Fruit fly (Drosophila melanogaster): ENCODE measurements around the gene eIF2D.
A peak's percentile ranks its signal among the peaks of the same experiment; 100 is the strongest.

Gene eIF2D

dm6 chr3R:29130902-29131621 lies 20.5 kb downstream of the eIF2D start, which contains the start of the genes dgt6 and Vha100-1:
dgt6 (minus strand) TSS chr3R:29130972.
Vha100-1 (plus strand) TSS chr3R:29131193.
- TF ChIP-seq CG14655 (GFP tag; optimal IDR thresholded peaks at IDR 0.05) (no peak), Pif1A (GFP tag; optimal IDR thresholded peaks at IDR 0.05) (no peak), CG4496 (GFP tag; IDR thresholded peaks at IDR 0.05) (no peak), CG17806 (tag; optimal IDR thresholded peaks at IDR 0.05) (no peak), EcR (GFP tag; optimal IDR thresholded peaks at IDR 0.05) (no peak)

- TF ChIP-seq Pif1A (GFP tag; optimal IDR thresholded peaks at IDR 0.05): peak; percentile 77
- TF ChIP-seq D1 (tag; optimal IDR thresholded peaks at IDR 0.05): no peak
- TF ChIP-seq CG12605 (GFP tag; IDR thresholded peaks at IDR 0.05): peak; percentile 63
- peak; percentile 72 for TF ChIP-seq CG8159 (tag; optimal IDR thresholded peaks at IDR 0.05)
- TF ChIP-seq Pif1B (GFP tag; optimal IDR thresholded peaks at IDR 0.05): peak; percentile 67
- TF ChIP-seq CG8301 (tag; optimal IDR thresholded peaks at IDR 0.05): peak; percentile 40
- peak; percentile 83 for TF ChIP-seq fd96Ca (GFP tag; IDR thresholded peaks at IDR 0.05)
- TF ChIP-seq CG17806 (tag; optimal IDR thresholded peaks at IDR 0.05): peak; percentile 68
- peak; percentile 78 for TF ChIP-seq CG15710 (tag; optimal IDR thresholded peaks at IDR 0.05)
- peak; percentile 53 for TF ChIP-seq CG9948 (tag; optimal IDR thresholded peaks at IDR 0.05)
- TF ChIP-seq CG34367 (tag; optimal IDR thresholded peaks at IDR 0.05): peak; percentile 71
- TF ChIP-seq Ets98B (GFP tag; IDR thresholded peaks at IDR 0.05): peak; percentile 69
- TF ChIP-seq rn (GFP tag; IDR thresholded peaks at IDR 0.05): peak; percentile 48
- TF ChIP-seq CG32121 (GFP tag; IDR thresholded peaks at IDR 0.05): peak; percentile 63
- peak; percentile 76 for TF ChIP-seq CG4496 (GFP tag; IDR thresholded peaks at IDR 0.05)
- TF ChIP-seq EcR (GFP tag; optimal IDR thresholded peaks at IDR 0.05): no peak
- no peak for TF ChIP-seq CG13204 (GFP tag; optimal IDR thresholded peaks at IDR 0.05)
- TF ChIP-seq Snoo (tag; optimal IDR thresholded peaks at IDR 0.05): peak; percentile 84
- no peak for TF ChIP-seq CG14655 (GFP tag; optimal IDR thresholded peaks at IDR 0.05)
- no peak for TF ChIP-seq CG10348 (GFP tag; IDR thresholded peaks at IDR 0.05)
- peak; percentile 12 for TF ChIP-seq gl (tag; optimal IDR thresholded peaks at IDR 0.05)
These were observed 27.5 kb downstream of the eIF2D start for dm6 chr3R:29124128-29124527.

- peak; percentile 65 for TF ChIP-seq fd96Ca (GFP tag; IDR thresholded peaks at IDR 0.05)
- peak; percentile 52 for TF ChIP-seq Pif1B (GFP tag; optimal IDR thresholded peaks at IDR 0.05)
- TF ChIP-seq CG4496 (GFP tag; IDR thresholded peaks at IDR 0.05): peak; percentile 45
- TF ChIP-seq CG14655 (GFP tag; optimal IDR thresholded peaks at IDR 0.05): no peak
- no peak for TF ChIP-seq gl (tag; optimal IDR thresholded peaks at IDR 0.05)
- no peak for TF ChIP-seq D1 (tag; optimal IDR thresholded peaks at IDR 0.05)
- no peak for TF ChIP-seq CG32121 (GFP tag; IDR thresholded peaks at IDR 0.05)
- peak; percentile 40 for TF ChIP-seq CG17806 (tag; optimal IDR thresholded peaks at IDR 0.05)
- TF ChIP-seq CG8301 (tag; optimal IDR thresholded peaks at IDR 0.05): no peak
- no peak for TF ChIP-seq CG13204 (GFP tag; optimal IDR thresholded peaks at IDR 0.05)
- TF ChIP-seq Pif1A (GFP tag; optimal IDR thresholded peaks at IDR 0.05): no peak
- peak; percentile 62 for TF ChIP-seq CG8159 (tag; optimal IDR thresholded peaks at IDR 0.05)
- TF ChIP-seq Ets98B (GFP tag; IDR thresholded peaks at IDR 0.05): peak; percentile 36
- TF ChIP-seq CG15710 (tag; optimal IDR thresholded peaks at IDR 0.05): peak; percentile 54
- TF ChIP-seq rn (GFP tag; IDR thresholded peaks at IDR 0.05): peak; percentile 20; the same call in 1 of the 2 replicates
- peak; percentile 46 for TF ChIP-seq CG9948 (tag; optimal IDR thresholded peaks at IDR 0.05)
- TF ChIP-seq CG10348 (GFP tag; IDR thresholded peaks at IDR 0.05): no peak
- TF ChIP-seq CG12605 (GFP tag; IDR thresholded peaks at IDR 0.05): no peak; the same call in 1 of the 2 replicates
- TF ChIP-seq Snoo (tag; optimal IDR thresholded peaks at IDR 0.05): peak; percentile 22
- peak; percentile 17 for TF ChIP-seq CG34367 (tag; optimal IDR thresholded peaks at IDR 0.05)
- no peak for TF ChIP-seq EcR (GFP tag; optimal IDR thresholded peaks at IDR 0.05)
These were observed 28.6 kb downstream of the eIF2D start, which contains the start of the genes yem and Ctl2 for dm6 chr3R:29122817-29123611. yem (minus strand) TSS chr3R:29122879. Ctl2 (plus strand) TSS chr3R:29123370.

- TF ChIP-seq Snoo (tag; optimal IDR thresholded peaks at IDR 0.05): peak; percentile 2
- no peak for TF ChIP-seq Ets98B (GFP tag; IDR thresholded peaks at IDR 0.05)
- peak; percentile 6 for TF ChIP-seq EcR (GFP tag; optimal IDR thresholded peaks at IDR 0.05)
These were observed 35.3 kb downstream of the eIF2D start, which contains the start of gene Atg14 for dm6 chr3R:29116167-29116725. Atg14 (plus strand) TSS chr3R:29116391.

dm6 chr3R:29113392-29113791 lies 38.2 kb downstream of the eIF2D start:
- TF ChIP-seq fd96Ca (GFP tag; IDR thresholded peaks at IDR 0.05) (no peak), CG8159 (tag; optimal IDR thresholded peaks at IDR 0.05) (no peak), CG10348 (GFP tag; IDR thresholded peaks at IDR 0.05) (no peak), rn (GFP tag; IDR thresholded peaks at IDR 0.05) (no peak), CG8301 (tag; optimal IDR thresholded peaks at IDR 0.05) (no peak), Ets98B (GFP tag; IDR thresholded peaks at IDR 0.05) (no peak), Pif1B (GFP tag; optimal IDR thresholded peaks at IDR 0.05) (no peak)
